Fruit fly (Drosophila melanogaster) whole organism, wandering third instar larva: ENCODE results near the gene Rbf2.

Experiments
- CrebA ChIP-seq: fragments of 200-800 bp; sonication (Bioruptor generic); optimal IDR thresholded peaks from 2 replicates; lab custom pipeline; 2016; ENCODE audit warnings: missing biosample characterization, mild to moderate bottlenecking, missing genetic modification characterization, borderline replicate concordance
- Jra ChIP-seq: sonication (Bioruptor generic); optimal IDR thresholded peaks from 2 replicates; lab custom pipeline; 2016; ENCODE audit warnings: missing biosample characterization, missing genetic modification characterization
- Myc ChIP-seq: fragments of >200 bp; optimal IDR thresholded peaks from 2 replicates; lab custom pipeline; 2017
- OdsH ChIP-seq: fragments of 200-800 bp; sonication (Bioruptor generic); optimal IDR thresholded peaks from 2 replicates; lab custom pipeline; 2016; ENCODE audit warnings: missing biosample characterization, mild to moderate bottlenecking, missing genetic modification characterization
- br ChIP-seq: fragments of 200-800 bp; sonication (Bioruptor generic); optimal IDR thresholded peaks from 2 replicates; lab custom pipeline; 2016; ENCODE audit warnings: missing biosample characterization, missing genetic modification characterization
- fru ChIP-seq: fragments of 200-800 bp; sonication (Bioruptor generic); optimal IDR thresholded peaks from 3 replicates; lab custom pipeline; 2016; ENCODE audit warnings: missing biosample characterization, mild to moderate bottlenecking, missing genetic modification characterization
- h ChIP-seq: fragments of 200-800 bp; sonication (Bioruptor generic); optimal IDR thresholded peaks from 3 replicates; lab custom pipeline; 2016; ENCODE audit warnings: missing biosample characterization, mild to moderate bottlenecking, missing genetic modification characterization
- pan ChIP-seq: fragments of >200 bp; optimal IDR thresholded peaks from 2 replicates; lab custom pipeline; 2017
- psq ChIP-seq: fragments of 200-800 bp; sonication (Bioruptor generic); optimal IDR thresholded peaks from 3 replicates; lab custom pipeline; 2017; ENCODE audit warnings: missing biosample characterization, mild to moderate bottlenecking, missing genetic modification characterization, moderate library complexity
- usp ChIP-seq: fragments of >200 bp; optimal IDR thresholded peaks from 2 replicates; lab custom pipeline; 2017; ENCODE audit warnings: missing biosample characterization, missing genetic modification characterization

DNA sequence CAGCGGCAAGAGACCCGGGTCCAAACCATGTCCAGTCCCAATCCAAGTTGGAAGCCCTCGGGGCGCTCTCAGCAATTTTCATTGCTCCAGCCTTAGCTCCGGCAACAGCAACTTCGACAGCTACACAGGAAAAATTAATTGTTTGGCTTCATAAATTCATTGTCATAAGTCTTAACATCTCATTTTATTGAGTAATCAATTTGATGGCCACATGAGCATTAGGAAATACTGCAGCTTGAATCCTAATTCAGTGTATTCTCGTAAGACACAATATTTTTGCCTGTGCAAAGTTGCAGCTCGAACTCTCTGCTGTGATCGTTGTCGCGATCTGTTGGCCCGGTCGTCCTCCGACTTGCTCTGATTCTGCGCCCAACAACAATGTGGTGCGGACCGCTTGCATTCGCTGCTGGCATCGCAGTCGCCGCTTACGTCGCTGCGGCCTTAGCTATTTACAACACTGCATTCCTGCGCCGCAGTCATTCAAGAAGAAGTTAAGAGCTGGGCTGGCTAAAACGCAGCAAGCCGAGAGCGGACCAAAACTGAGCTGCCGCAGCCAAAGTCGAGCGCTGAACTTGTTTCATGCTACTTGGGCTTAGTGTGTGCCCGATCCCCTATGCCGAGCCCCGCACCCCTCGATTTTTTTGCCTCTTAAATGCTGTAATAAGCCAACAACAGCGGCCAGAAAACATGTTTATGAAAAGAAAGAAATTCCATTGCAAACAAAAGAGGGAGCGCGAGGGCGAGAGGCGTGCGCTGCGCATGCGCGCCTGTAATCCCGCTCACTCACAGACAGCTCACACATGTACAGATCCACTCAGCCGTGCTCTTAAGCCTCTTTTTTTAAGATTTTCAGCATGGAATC is 45.6 kb upstream of the Rbf2 start:
- TF ChIP-seq Jra (GFP tag; lab: Kevin White, UChicago) (no peak), h (GFP tag; lab: Kevin White, UChicago) (peak; percentile 95), Myc (no peak), psq (GFP tag; lab: Kevin White, UChicago) (peak; percentile 83), CrebA (GFP tag; lab: Kevin White, UChicago) (no peak), usp (GFP tag; lab: Kevin White, UChicago) (no peak), br (GFP tag; lab: Kevin White, UChicago) (peak; percentile 95), fru (peak; percentile 94), pan (lab: Kevin White, UChicago) (no peak), OdsH (peak; percentile 93)
